Worm (Caenorhabditis elegans) whole organism, young adult: ENCODE measurements around the gene F38A1.6.

Experiments
- F23B12.7 ChIP-seq: sonication (generic microtip); optimal IDR thresholded peaks from 2 replicates; lab custom pipeline; 2017; ENCODE audit warnings: missing genetic modification characterization, mild to moderate bottlenecking, missing compliant biosample characterization, antibody characterized with exemption, moderate library complexity; ENCODE audit not compliant: insufficient read depth
- ama-1 ChIP-seq, 3 experiments: fragments of 150-350 bp in 1 of 3; sonication (generic microtip) in 2 of 3; optimal IDR thresholded peaks; 2 replicates each; lab custom pipeline; 2014 to 2018; ENCODE audit warnings: missing biosample characterization in 2 of 3, missing genetic modification characterization in 2 of 3, missing genetic modification reagents in 2 of 3
- ets-4 ChIP-seq: fragments of 200-800 bp; sonication (Bioruptor generic); optimal IDR thresholded peaks from 2 replicates; lab custom pipeline; 2018; ENCODE audit warnings: mild to moderate bottlenecking, missing genetic modification characterization, missing compliant biosample characterization
- gei-17 ChIP-seq: fragments of 200-800 bp; sonication (Bioruptor generic); optimal IDR thresholded peaks from 2 replicates; lab custom pipeline; 2018; ENCODE audit warnings: mild to moderate bottlenecking, missing genetic modification characterization, missing compliant biosample characterization
- lin-35 ChIP-seq, 3 experiments: fragments of 150-350 bp in 2 of 3; sonication (generic microtip) in 1 of 3; optimal IDR thresholded peaks; 2 replicates each; lab custom pipeline; 2014 to 2018; ENCODE audit warnings: missing biosample characterization in 3 of 3, missing genetic modification characterization in 3 of 3, missing genetic modification reagents in 3 of 3
- madf-3 ChIP-seq: fragments of 200-800 bp; sonication (Bioruptor generic); IDR thresholded peaks from 2 replicates; pipeline ENCODE4 v1.3.6; 2022; ENCODE audit warnings: missing genetic modification reagents, missing genetic modification characterization, missing compliant biosample characterization
- mes-4 ChIP-seq: sonication (generic microtip); optimal IDR thresholded peaks from 2 replicates; lab custom pipeline; 2016; ENCODE audit warnings: missing genotype, missing genetic modification characterization, missing compliant biosample characterization
- rcor-1 ChIP-seq: fragments of 200-800 bp; sonication (Bioruptor generic); IDR thresholded peaks from 2 replicates; pipeline ENCODE4 v1.3.6; 2022; ENCODE audit warnings: missing genetic modification reagents, missing genetic modification characterization, missing compliant biosample characterization
- snpc-1.3 ChIP-seq: sonication (generic microtip); optimal IDR thresholded peaks from 2 replicates; lab custom pipeline; 2017; ENCODE audit warnings: missing genetic modification characterization, mild to moderate bottlenecking, missing compliant biosample characterization, antibody characterized with exemption, moderate library complexity, missing genotype, missing genetic modification reagents; ENCODE audit not compliant: insufficient read depth
- snpc-4 ChIP-seq, 5 experiments: fragments of 150-350 bp in 1 of 5; sonication (generic microtip) in 4 of 5; optimal IDR thresholded peaks; 2 replicates each; lab custom pipeline; 2014 to 2018; ENCODE audit warnings: missing genetic modification characterization in 5 of 5, missing biosample characterization in 3 of 5, antibody characterized with exemption in 2 of 5, mild to moderate bottlenecking in 2 of 5, missing compliant biosample characterization in 2 of 5, missing genotype in 2 of 5, moderate library complexity in 2 of 5, missing genetic modification reagents in 1 of 5
- unc-62 ChIP-seq: fragments of 150-350 bp; optimal IDR thresholded peaks from 2 replicates; lab custom pipeline; 2014; ENCODE audit warnings: missing biosample characterization, missing genetic modification reagents, missing genetic modification characterization

ce11 chrIV:1275910-1276309 lies 24.2 kb downstream of the F38A1.6 start:
- TF ChIP-seq rcor-1 (GFP tag; lab: Robert Waterston, UW) (no peak), gei-17 (GFP tag; lab: Kevin White, UChicago) (no peak), snpc-4 (GFP tag; optimal IDR thresholded peaks at IDR 0.05; lab: Kevin White, UChicago) (no peak), snpc-4 (tag; optimal IDR thresholded peaks at IDR 0.05; lab: Kevin White, UChicago) (no peak), ama-1 (optimal IDR thresholded peaks at IDR 0.05; lab: Kevin White, UChicago) (no peak), ama-1 (GFP tag; optimal IDR thresholded peaks at IDR 0.05; lab: Kevin White, UChicago) (no peak), mes-4 (tag; lab: Kevin White, UChicago) (no peak), lin-35 (GFP tag; optimal IDR thresholded peaks at IDR 0.05; lab: Kevin White, UChicago) (no peak), F23B12.7 (tag; lab: Kevin White, UChicago) (no peak), snpc-1.3 (tag; lab: Kevin White, UChicago) (no peak), madf-3 (GFP tag; lab: Robert Waterston, UW) (no peak), ets-4 (no peak), unc-62 (GFP tag; lab: Kevin White, UChicago) (no peak)
